Fruit fly (Drosophila melanogaster) whole organism, embryonic: ENCODE data around the gene Rrp46.

Experiments used
- B-H2 ChIP-seq: fragments of 200-800 bp; sonication (Bioruptor generic); optimal IDR thresholded peaks from 2 replicates; lab custom pipeline; 2018; ENCODE audit warnings: missing biosample characterization, mild to moderate bottlenecking, missing genetic modification characterization
- BEAF-32 ChIP-seq: fragments of 200-800 bp; sonication (Bioruptor generic); optimal IDR thresholded peaks from 3 replicates; lab custom pipeline; 2017; ENCODE audit warnings: missing biosample characterization, missing genetic modification characterization, mild to moderate bottlenecking, moderate library complexity, missing genetic modification reagents
- CG11723 ChIP-seq: fragments of 200-800 bp; sonication (Bioruptor generic); optimal IDR thresholded peaks from 2 replicates; lab custom pipeline; 2017; ENCODE audit warnings: missing biosample characterization, mild to moderate bottlenecking, missing genetic modification characterization
- CG13894 ChIP-seq: fragments of 200-800 bp; sonication (Bioruptor generic); optimal IDR thresholded peaks from 3 replicates; lab custom pipeline; 2018; ENCODE audit warnings: missing biosample characterization, mild to moderate bottlenecking, missing genetic modification characterization, moderate library complexity
- CG15601 ChIP-seq: fragments of 200-800 bp; sonication (Bioruptor generic); optimal IDR thresholded peaks from 3 replicates; lab custom pipeline; 2019; ENCODE audit warnings: missing biosample characterization, mild to moderate bottlenecking, missing genetic modification characterization, moderate library complexity
- CG17361 ChIP-seq: fragments of 200-800 bp; sonication (Bioruptor generic); IDR thresholded peaks from 3 replicates; pipeline ENCODE4 v1.3.6; 2022; ENCODE audit warnings: missing biosample characterization, missing genetic modification characterization
- CG18011 ChIP-seq: fragments of 200-800 bp; sonication (Bioruptor generic); optimal IDR thresholded peaks from 2 replicates; lab custom pipeline; 2017; ENCODE audit warnings: missing biosample characterization, missing genetic modification characterization, mild to moderate bottlenecking, moderate library complexity, missing genotype
- CG2199 ChIP-seq: fragments of 200-800 bp; sonication (Bioruptor generic); IDR thresholded peaks from 3 replicates; pipeline ENCODE4 v1.3.6; 2022; ENCODE audit warnings: missing biosample characterization, missing genetic modification characterization
- CG31224 ChIP-seq: fragments of 200-800 bp; sonication (Bioruptor generic); IDR thresholded peaks from 2 replicates; pipeline ENCODE4 v1.3.6; 2022; ENCODE audit warnings: missing biosample characterization, missing genetic modification characterization
- CG3726 ChIP-seq: fragments of 200-800 bp; sonication (Bioruptor generic); IDR thresholded peaks from 3 replicates; pipeline ENCODE4, ENCODE4 v1.3.6; 2022; ENCODE audit warnings: missing biosample characterization, missing genetic modification characterization
- CG3847 ChIP-seq: fragments of 200-800 bp; sonication (Bioruptor generic); IDR thresholded peaks from 2 replicates; pipeline ENCODE4 v1.3.6; 2022; ENCODE audit warnings: missing biosample characterization, missing genetic modification characterization
- CG4617 ChIP-seq: fragments of 200-800 bp; sonication (Bioruptor generic); optimal IDR thresholded peaks from 3 replicates; lab custom pipeline; 2016; ENCODE audit warnings: missing biosample characterization, missing genetic modification characterization, borderline replicate concordance
- CG4854 ChIP-seq: fragments of 200-800 bp; sonication (Bioruptor generic); optimal IDR thresholded peaks from 2 replicates; lab custom pipeline; 2016; ENCODE audit warnings: missing biosample characterization, missing genetic modification characterization, inconsistent platforms
- CG8281 ChIP-seq: fragments of 200-800 bp; sonication (Bioruptor generic); optimal IDR thresholded peaks from 2 replicates; lab custom pipeline; 2018; ENCODE audit warnings: missing biosample characterization, mild to moderate bottlenecking, missing genetic modification characterization, moderate library complexity
- CG8359 ChIP-seq: fragments of 200-800 bp; sonication (Bioruptor generic); optimal IDR thresholded peaks from 2 replicates; lab custom pipeline; 2017; ENCODE audit warnings: missing biosample characterization, mild to moderate bottlenecking, missing genetic modification characterization, borderline replicate concordance
- CG9797 ChIP-seq: fragments of 200-800 bp; sonication (Bioruptor generic); optimal IDR thresholded peaks from 3 replicates; lab custom pipeline; 2018; ENCODE audit warnings: missing biosample characterization, mild to moderate bottlenecking, missing genetic modification characterization
- D19A ChIP-seq: fragments of 200-800 bp; optimal IDR thresholded peaks from 3 replicates; lab custom pipeline; 2019; ENCODE audit warnings: missing biosample characterization, mild to moderate bottlenecking, missing genetic modification characterization, moderate library complexity
- Dip3 ChIP-seq: fragments of 200-800 bp; sonication (Bioruptor generic); optimal IDR thresholded peaks from 3 replicates; lab custom pipeline; 2016; ENCODE audit warnings: missing biosample characterization, missing genetic modification characterization
- Doc3 ChIP-seq: fragments of 200-800 bp; sonication (Bioruptor generic); IDR thresholded peaks from 3 replicates; pipeline ENCODE4 v1.3.6; 2022; ENCODE audit warnings: missing biosample characterization, missing genetic modification characterization; ENCODE audit not compliant: partially characterized antibody
- Ets97D ChIP-seq: fragments of 200-800 bp; sonication (Bioruptor generic); optimal IDR thresholded peaks from 3 replicates; lab custom pipeline; 2016; ENCODE audit warnings: missing biosample characterization, missing genetic modification characterization
- Fer2 ChIP-seq: fragments of 200-800 bp; sonication (Bioruptor generic); optimal IDR thresholded peaks from 2 replicates; lab custom pipeline; 2018; ENCODE audit warnings: missing biosample characterization, mild to moderate bottlenecking, missing genetic modification characterization, moderate library complexity
- HmgD ChIP-seq: fragments of 200-800 bp; sonication (Bioruptor generic); optimal IDR thresholded peaks from 3 replicates; lab custom pipeline; 2016; ENCODE audit warnings: missing biosample characterization, missing genetic modification characterization
- MBD-R2 ChIP-seq: fragments of 200-800 bp; sonication (Bioruptor generic); IDR thresholded peaks from 2 replicates; pipeline ENCODE4 v1.3.6; 2022; ENCODE audit warnings: missing biosample characterization, missing genetic modification characterization
- Nf-YB ChIP-seq: fragments of 200-800 bp; sonication (Bioruptor generic); optimal IDR thresholded peaks from 3 replicates; lab custom pipeline; 2019; ENCODE audit warnings: missing biosample characterization, mild to moderate bottlenecking, missing genetic modification characterization, moderate library complexity
- Opbp ChIP-seq: fragments of 200-800 bp; sonication (Bioruptor generic); IDR thresholded peaks from 3 replicates; pipeline ENCODE4 v1.3.6; 2022; ENCODE audit warnings: missing biosample characterization, missing genetic modification characterization; ENCODE audit not compliant: partially characterized antibody
- PHDP ChIP-seq: fragments of 200-800 bp; sonication (Bioruptor generic); optimal IDR thresholded peaks from 3 replicates; lab custom pipeline; 2018; ENCODE audit warnings: missing biosample characterization, mild to moderate bottlenecking, missing genetic modification characterization, moderate library complexity
- Scr ChIP-seq: fragments of 200-800 bp; sonication (Bioruptor generic); IDR thresholded peaks from 2 replicates; pipeline ENCODE4 v1.3.6; 2022; ENCODE audit warnings: missing biosample characterization, missing genetic modification characterization; ENCODE audit not compliant: partially characterized antibody
- Spps ChIP-seq: fragments of 200-800 bp; sonication (Bioruptor generic); optimal IDR thresholded peaks from 2 replicates; lab custom pipeline; 2018; ENCODE audit warnings: missing biosample characterization, mild to moderate bottlenecking, missing genetic modification characterization
- Sry-δ ChIP-seq: fragments of 200-800 bp; sonication (Bioruptor generic); optimal IDR thresholded peaks from 2 replicates; lab custom pipeline; 2016; ENCODE audit warnings: missing biosample characterization, missing genetic modification characterization
- Xrp1 ChIP-seq: fragments of 200-800 bp; sonication (Bioruptor generic); IDR thresholded peaks from 2 replicates; pipeline ENCODE4 v1.3.6; 2022; ENCODE audit warnings: missing biosample characterization, missing genetic modification characterization
- YL-1 ChIP-seq: fragments of 200-800 bp; sonication (Bioruptor generic); optimal IDR thresholded peaks from 3 replicates; lab custom pipeline; 2017; ENCODE audit warnings: missing biosample characterization, mild to moderate bottlenecking, missing genetic modification characterization
- al ChIP-seq: fragments of 200-800 bp; sonication (Bioruptor generic); IDR thresholded peaks from 2 replicates; pipeline ENCODE4 v1.3.6; 2022; ENCODE audit warnings: missing biosample characterization, missing genetic modification characterization
- amos ChIP-seq: fragments of 200-800 bp; sonication (Bioruptor generic); IDR thresholded peaks from 2 replicates; pipeline ENCODE4 v1.3.6; 2022; ENCODE audit warnings: missing biosample characterization, missing genetic modification characterization; ENCODE audit not compliant: partially characterized antibody
- btn ChIP-seq: fragments of 200-800 bp; sonication (Bioruptor generic); optimal IDR thresholded peaks from 2 replicates; lab custom pipeline; 2016; ENCODE audit warnings: missing biosample characterization, missing genetic modification characterization
- chinmo ChIP-seq: fragments of 200-800 bp; sonication (Bioruptor generic); IDR thresholded peaks from 4 replicates; pipeline ENCODE4 v1.3.6; 2022; ENCODE audit warnings: missing biosample characterization, missing genetic modification characterization; ENCODE audit not compliant: partially characterized antibody
- croc ChIP-seq: fragments of 200-800 bp; sonication (Bioruptor generic); conservative IDR thresholded peaks from 3 replicates; pipeline ENCODE4 v1.3.6; 2022; ENCODE audit warnings: missing biosample characterization, missing genetic modification characterization
- emc ChIP-seq: fragments of 200-800 bp; sonication (Bioruptor generic); optimal IDR thresholded peaks from 2 replicates; lab custom pipeline; 2016; ENCODE audit warnings: missing biosample characterization, missing genetic modification characterization
- eve ChIP-seq, 2 experiments: fragments of >200 bp; optimal IDR thresholded peaks; 2 replicates each; lab custom pipeline; 2017; ENCODE audit warnings: missing biosample characterization in 2 of 2, missing genetic modification characterization in 2 of 2
- h ChIP-seq: fragments of >200 bp; optimal IDR thresholded peaks from 2 replicates; lab custom pipeline; 2017
- hbn ChIP-seq: fragments of 200-800 bp; sonication (Bioruptor generic); IDR thresholded peaks from 2 replicates; pipeline ENCODE4 v1.3.6; 2022; ENCODE audit warnings: missing biosample characterization, missing genetic modification characterization; ENCODE audit not compliant: partially characterized antibody
- lab ChIP-seq: fragments of 200-800 bp; sonication (Bioruptor generic); optimal IDR thresholded peaks from 3 replicates; lab custom pipeline; 2017; ENCODE audit warnings: missing biosample characterization, missing genetic modification characterization, mild to moderate bottlenecking, moderate library complexity, missing genetic modification reagents
- lbe ChIP-seq: fragments of 200-800 bp; sonication (Bioruptor generic); optimal IDR thresholded peaks from 2 replicates; lab custom pipeline; 2016; ENCODE audit warnings: missing biosample characterization, mild to moderate bottlenecking, missing genetic modification characterization
- nerfin-2 ChIP-seq: fragments of 200-800 bp; sonication (Bioruptor generic); IDR thresholded peaks from 2 replicates; pipeline ENCODE4 v1.3.6; 2022; ENCODE audit warnings: missing biosample characterization, missing genetic modification characterization; ENCODE audit not compliant: partially characterized antibody
- pzg ChIP-seq: fragments of 200-800 bp; sonication (Bioruptor generic); optimal IDR thresholded peaks from 3 replicates; lab custom pipeline; 2018; ENCODE audit warnings: missing biosample characterization, mild to moderate bottlenecking, missing genetic modification characterization, moderate library complexity
- row ChIP-seq: fragments of 200-800 bp; sonication (Bioruptor generic); IDR thresholded peaks from 3 replicates; pipeline ENCODE4 v1.3.6; 2022; ENCODE audit warnings: missing biosample characterization, missing genetic modification characterization
- slou ChIP-seq: fragments of 200-800 bp; sonication (Bioruptor generic); optimal IDR thresholded peaks from 3 replicates; lab custom pipeline; 2016; ENCODE audit warnings: missing biosample characterization, missing genetic modification characterization
- tna ChIP-seq: fragments of 200-800 bp; sonication (Bioruptor generic); IDR thresholded peaks from 2 replicates; pipeline ENCODE4 v1.3.6; 2022; ENCODE audit warnings: missing biosample characterization, missing genetic modification characterization; ENCODE audit not compliant: partially characterized antibody
- trem ChIP-seq: fragments of 200-800 bp; optimal IDR thresholded peaks from 3 replicates; lab custom pipeline; 2019; ENCODE audit warnings: missing biosample characterization, mild to moderate bottlenecking, missing genetic modification characterization, moderate library complexity
- zen2 ChIP-seq: fragments of 200-800 bp; sonication (Bioruptor generic); IDR thresholded peaks from 3 replicates; pipeline ENCODE4 v1.3.6; 2022; ENCODE audit warnings: missing biosample characterization, missing genetic modification characterization; ENCODE audit not compliant: partially characterized antibody

The Rrp46 gene

DNA sequence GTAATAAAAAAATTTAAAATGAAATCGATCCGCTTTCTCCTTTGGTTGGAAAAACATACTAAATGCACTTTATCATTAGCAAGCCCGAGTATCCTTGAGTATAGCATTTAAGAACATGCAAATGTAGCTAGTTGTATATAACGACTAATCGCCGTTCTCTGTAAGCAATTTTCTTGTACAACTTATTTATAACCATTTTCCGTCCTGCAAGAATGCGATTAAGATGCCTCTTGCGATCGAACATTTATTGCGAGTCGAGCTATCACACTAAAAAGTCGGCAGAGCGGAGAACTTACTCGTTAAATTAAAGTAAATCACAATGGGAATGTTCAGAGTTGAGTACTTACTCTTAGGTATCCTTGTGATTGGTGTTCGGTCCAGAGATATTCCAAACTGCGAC, 12.4 kb upstream of the Rrp46 start, which contains the start of gene mthl11 (continued):
- TF ChIP-seq h: no peak
- no peak for TF ChIP-seq btn
- no peak for TF ChIP-seq PHDP (tag; lab: Kevin White, UChicago)
- no peak for TF ChIP-seq CG13894
- TF ChIP-seq Xrp1 (GFP tag; lab: Robert Waterston, UW): no peak

DNA sequence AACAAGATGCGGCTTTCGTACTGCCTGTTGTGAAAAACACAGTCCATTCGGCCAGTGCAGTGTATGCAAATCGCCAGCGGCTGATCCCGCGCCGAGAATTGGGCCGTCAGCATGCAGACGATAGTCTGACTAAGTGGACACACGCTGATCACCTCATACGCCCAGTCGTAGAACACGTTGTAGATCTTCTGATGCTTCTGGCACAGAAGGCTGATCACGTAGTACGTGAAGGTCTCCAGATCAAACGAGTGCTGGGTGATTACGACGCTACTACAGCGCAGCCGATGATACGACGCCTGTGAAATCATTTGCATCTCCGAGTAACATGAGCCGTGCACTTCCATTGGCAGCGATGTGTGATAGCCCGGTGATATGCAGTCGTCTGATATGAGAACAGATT, 9.2 kb upstream of the Rrp46 start:
- TF ChIP-seq HmgD (GFP tag; lab: Kevin White, UChicago) (no peak), Nf-YB (no peak), CG8359 (no peak), lab (GFP tag; lab: Kevin White, UChicago) (no peak), CG3726 (no peak), CG4854 (GFP tag; lab: Kevin White, UChicago) (no peak), al (GFP tag; lab: Robert Waterston, UW) (no peak), CG31224 (GFP tag; lab: Robert Waterston, UW) (no peak), CG15601 (tag; lab: Kevin White, UChicago) (no peak), Opbp (GFP tag; lab: Robert Waterston, UW) (no peak), emc (GFP tag; lab: Kevin White, UChicago) (no peak), pzg (GFP tag; lab: Kevin White, UChicago) (no peak), CG8281 (tag; lab: Kevin White, UChicago) (no peak), croc (no peak), slou (GFP tag; lab: Kevin White, UChicago) (no peak)

DNA sequence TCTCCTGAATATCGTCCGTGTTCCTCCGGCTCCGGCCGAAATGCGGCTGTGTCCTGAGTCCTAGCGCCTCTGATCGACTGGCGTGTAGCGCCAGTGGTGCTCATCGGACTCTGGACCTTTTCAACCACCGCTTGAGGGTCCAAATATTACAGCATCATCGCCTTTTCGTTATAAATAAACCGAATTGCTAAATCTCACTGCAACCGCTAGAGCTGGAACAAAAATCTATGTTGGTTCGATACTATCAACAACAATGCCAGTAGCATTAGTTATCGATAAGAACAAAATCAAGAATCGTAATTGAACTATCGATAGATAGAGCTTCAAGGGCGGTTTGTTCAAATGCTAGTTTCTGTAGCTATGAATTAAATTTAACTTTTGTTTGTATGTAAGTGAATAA, 6.0 kb upstream of the Rrp46 start, which contains the start of gene CG6325:
Gene CG6325, minus strand, starts transcription at position 220 of the 400 bp plus-strand sequence.
- peak; percentile 12 for TF ChIP-seq CG18011 (GFP tag; lab: Kevin White, UChicago)
- TF ChIP-seq Dip3 (GFP tag; lab: Kevin White, UChicago): no peak
- TF ChIP-seq nerfin-2: peak; percentile 98
- peak; percentile 16 for TF ChIP-seq B-H2
- peak; percentile 99 for TF ChIP-seq amos
- peak; percentile 100 for TF ChIP-seq zen2 (GFP tag; lab: Robert Waterston, UW)
- peak; percentile 97 for TF ChIP-seq Scr (GFP tag; lab: Robert Waterston, UW)
- peak; percentile 64 for TF ChIP-seq CG4617 (GFP tag; lab: Kevin White, UChicago)
- peak; percentile 99 for TF ChIP-seq chinmo
- no peak for TF ChIP-seq CG3847 (GFP tag; lab: Robert Waterston, UW)
- TF ChIP-seq lbe (GFP tag; lab: Kevin White, UChicago): peak; percentile 16
- peak; percentile 43 for TF ChIP-seq Ets97D
- TF ChIP-seq YL-1 (GFP tag; lab: Kevin White, UChicago): peak; percentile 31
- no peak for TF ChIP-seq CG11723 (GFP tag; lab: Kevin White, UChicago)
- no peak for TF ChIP-seq D19A (tag; lab: Kevin White, UChicago)
- peak; percentile 75 for TF ChIP-seq MBD-R2 (GFP tag; lab: Robert Waterston, UW)
- TF ChIP-seq BEAF-32 (GFP tag; lab: Kevin White, UChicago): peak; percentile 95
- no peak for TF ChIP-seq CG2199 (GFP tag; lab: Robert Waterston, UW)
- TF ChIP-seq tna (GFP tag; lab: Robert Waterston, UW): peak; percentile 99
- TF ChIP-seq Doc3 (GFP tag; lab: Robert Waterston, UW): peak; percentile 98
- peak; percentile 47; the same call in 1 of the 3 replicates for TF ChIP-seq row
- TF ChIP-seq CG9797 (GFP tag; lab: Kevin White, UChicago): no peak
- no peak for TF ChIP-seq Fer2 (tag; lab: Kevin White, UChicago)
- TF ChIP-seq eve (GFP tag; optimal IDR thresholded peaks at IDR 0.05; lab: Kevin White, UChicago): no peak
- peak; percentile 62 for TF ChIP-seq trem (tag; lab: Kevin White, UChicago)
- peak; percentile 97 for TF ChIP-seq Sry-δ (GFP tag; lab: Kevin White, UChicago)
- no peak for TF ChIP-seq Spps (tag; lab: Kevin White, UChicago)
- no peak for TF ChIP-seq CG17361
- peak; percentile 99 for TF ChIP-seq hbn (GFP tag; lab: Robert Waterston, UW)
